Fruit fly (Drosophila melanogaster) whole organism, embryonic: Measurements from ENCODE around the gene RpL24.

Source experiments
- Ada2b ChIP-seq: fragments of 200-800 bp; sonication (Bioruptor generic); IDR thresholded peaks from 2 replicates; pipeline ENCODE4 v1.3.6; 2022; ENCODE audit warnings: missing biosample characterization, missing genetic modification characterization
- CG11504 ChIP-seq: fragments of 200-800 bp; sonication (Bioruptor generic); optimal IDR thresholded peaks from 3 replicates; lab custom pipeline; 2019; ENCODE audit warnings: missing biosample characterization, mild to moderate bottlenecking, missing genetic modification characterization, moderate library complexity
- CG11695 ChIP-seq: fragments of 200-800 bp; sonication (Bioruptor generic); IDR thresholded peaks from 3 replicates; pipeline ENCODE4 v1.3.6; 2022; ENCODE audit warnings: missing biosample characterization, missing genetic modification characterization
- CG11696 ChIP-seq: fragments of 200-800 bp; sonication (Bioruptor generic); IDR thresholded peaks from 2 replicates; pipeline ENCODE4 v1.3.6; 2022; ENCODE audit warnings: missing biosample characterization, missing genetic modification characterization
- CG12219 ChIP-seq: fragments of 200-800 bp; sonication (Bioruptor generic); optimal IDR thresholded peaks from 3 replicates; lab custom pipeline; 2018; ENCODE audit warnings: missing biosample characterization, mild to moderate bottlenecking, missing genetic modification characterization
- CG13775 ChIP-seq: fragments of 200-800 bp; sonication (Bioruptor generic); optimal IDR thresholded peaks from 3 replicates; lab custom pipeline; 2017; ENCODE audit warnings: missing biosample characterization, mild to moderate bottlenecking, missing genetic modification characterization
- CG14667 ChIP-seq: fragments of 200-800 bp; sonication (Bioruptor generic); IDR thresholded peaks from 2 replicates; pipeline ENCODE4 v1.3.6; 2022; ENCODE audit warnings: missing biosample characterization, missing genetic modification characterization
- CG14860 ChIP-seq: fragments of 200-800 bp; sonication (Bioruptor generic); IDR thresholded peaks from 3 replicates; pipeline ENCODE4 v1.3.6; 2022; ENCODE audit warnings: missing biosample characterization, missing genetic modification characterization; ENCODE audit not compliant: partially characterized antibody
- CG15269 ChIP-seq: fragments of 200-800 bp; sonication (Bioruptor generic); optimal IDR thresholded peaks from 2 replicates; lab custom pipeline; 2018; ENCODE audit warnings: missing biosample characterization, mild to moderate bottlenecking, missing genetic modification characterization, moderate library complexity
- CG16815 ChIP-seq: fragments of 200-800 bp; sonication (Bioruptor generic); optimal IDR thresholded peaks from 3 replicates; lab custom pipeline; 2017; ENCODE audit warnings: missing biosample characterization, mild to moderate bottlenecking, missing genetic modification characterization
- CG2120 ChIP-seq: fragments of 200-800 bp; sonication (Bioruptor generic); optimal IDR thresholded peaks from 3 replicates; lab custom pipeline; 2016; ENCODE audit warnings: missing biosample characterization, missing genetic modification characterization
- CG3726 ChIP-seq: fragments of 200-800 bp; sonication (Bioruptor generic); IDR thresholded peaks from 3 replicates; pipeline ENCODE4, ENCODE4 v1.3.6; 2022; ENCODE audit warnings: missing biosample characterization, missing genetic modification characterization
- CG5953 ChIP-seq: fragments of 200-800 bp; sonication (Bioruptor generic); IDR thresholded peaks from 2 replicates; pipeline ENCODE4 v1.3.6; 2022; ENCODE audit warnings: missing biosample characterization, missing genetic modification characterization
- CG6683 ChIP-seq: fragments of 200-800 bp; sonication (Bioruptor generic); optimal IDR thresholded peaks from 2 replicates; lab custom pipeline; 2017; ENCODE audit warnings: missing biosample characterization, mild to moderate bottlenecking, missing genetic modification characterization, missing genetic modification reagents
- CG7372 ChIP-seq: fragments of 200-800 bp; sonication (Bioruptor generic); IDR thresholded peaks from 2 replicates; pipeline ENCODE4 v1.3.6; 2022; ENCODE audit warnings: missing biosample characterization, missing genetic modification characterization
- CG7556 ChIP-seq: fragments of 200-800 bp; sonication (Bioruptor generic); optimal IDR thresholded peaks from 2 replicates; lab custom pipeline; 2017; ENCODE audit warnings: missing biosample characterization, mild to moderate bottlenecking, missing genetic modification characterization
- CG7745 ChIP-seq: fragments of 200-800 bp; sonication (Bioruptor generic); optimal IDR thresholded peaks from 2 replicates; lab custom pipeline; 2018; ENCODE audit warnings: missing biosample characterization, mild to moderate bottlenecking, missing genetic modification characterization, moderate library complexity
- CG7839 ChIP-seq: fragments of 200-800 bp; sonication (Bioruptor generic); optimal IDR thresholded peaks from 3 replicates; lab custom pipeline; 2018; ENCODE audit warnings: missing biosample characterization, mild to moderate bottlenecking, missing genetic modification characterization, moderate library complexity
- CG7987 ChIP-seq: fragments of 200-800 bp; sonication (Bioruptor generic); optimal IDR thresholded peaks from 2 replicates; lab custom pipeline; 2018; ENCODE audit warnings: missing biosample characterization, mild to moderate bottlenecking, missing genetic modification characterization, moderate library complexity
- CG8089 ChIP-seq: fragments of 200-800 bp; sonication (Bioruptor generic); optimal IDR thresholded peaks from 3 replicates; lab custom pipeline; 2016; ENCODE audit warnings: missing biosample characterization, missing genetic modification characterization
- CG8765 ChIP-seq: fragments of 200-800 bp; sonication (Bioruptor generic); IDR thresholded peaks from 2 replicates; pipeline ENCODE4 v1.3.6; 2022; ENCODE audit warnings: missing biosample characterization, missing genetic modification characterization
- D19B ChIP-seq: fragments of 200-800 bp; sonication (Bioruptor generic); optimal IDR thresholded peaks from 2 replicates; lab custom pipeline; 2017; ENCODE audit warnings: missing biosample characterization, mild to moderate bottlenecking, missing genetic modification characterization
- Dfd ChIP-seq, 2 experiments: fragments of >200 bp; optimal IDR thresholded peaks; 2 replicates each; lab custom pipeline; 2017; ENCODE audit warnings: missing biosample characterization in 2 of 2, missing genetic modification characterization in 2 of 2
- Dref ChIP-seq: fragments of 200-800 bp; sonication (Bioruptor generic); IDR thresholded peaks from 2 replicates; pipeline ENCODE4 v1.3.6; 2022; ENCODE audit warnings: missing biosample characterization, missing genetic modification characterization
- Drgx ChIP-seq: fragments of 200-800 bp; sonication (Bioruptor generic); IDR thresholded peaks from 2 replicates; pipeline ENCODE4 v1.3.6; 2022; ENCODE audit warnings: missing biosample characterization, missing genetic modification characterization
- Ets65A ChIP-seq: fragments of 200-800 bp; sonication (Bioruptor generic); peaks from one replicate; lab custom pipeline; 2016; ENCODE audit warnings: missing biosample characterization, missing genetic modification characterization
- HLH3B ChIP-seq: fragments of 200-800 bp; sonication (Bioruptor generic); IDR thresholded peaks from 2 replicates; pipeline ENCODE4 v1.3.6; 2022; ENCODE audit warnings: missing biosample characterization, missing genetic modification characterization
- Hr51 ChIP-seq, 2 experiments: fragments of 200-800 bp; sonication (Bioruptor generic); optimal IDR thresholded peaks; 2 replicates in 1 of 2; 3 replicates in 1 of 2; lab custom pipeline; 2016 to 2018; ENCODE audit warnings: missing biosample characterization in 2 of 2, missing genetic modification characterization in 2 of 2, mild to moderate bottlenecking in 1 of 2, moderate library complexity in 1 of 2
- MBD-R2 ChIP-seq: fragments of 200-800 bp; sonication (Bioruptor generic); IDR thresholded peaks from 2 replicates; pipeline ENCODE4 v1.3.6; 2022; ENCODE audit warnings: missing biosample characterization, missing genetic modification characterization
- Med ChIP-seq: fragments of 200-800 bp; sonication (Bioruptor generic); peaks from one replicate; lab custom pipeline; 2016; ENCODE audit warnings: missing biosample characterization, missing genetic modification characterization, mild to moderate bottlenecking, inconsistent platforms, moderate library complexity
- Meics ChIP-seq: fragments of 200-800 bp; sonication (Bioruptor generic); optimal IDR thresholded peaks from 2 replicates; lab custom pipeline; 2017; ENCODE audit warnings: missing biosample characterization, mild to moderate bottlenecking, missing genetic modification characterization
- Mrtf ChIP-seq: fragments of 200-800 bp; sonication (Bioruptor generic); IDR thresholded peaks from 3 replicates; pipeline ENCODE4 v1.3.6; 2022; ENCODE audit warnings: missing biosample characterization, missing genetic modification characterization
- Pdp1 ChIP-seq, 2 experiments: fragments of 200-800 bp; sonication (Bioruptor generic); optimal IDR thresholded peaks; 3 replicates each; lab custom pipeline; 2016; ENCODE audit warnings: missing biosample characterization in 2 of 2, missing genetic modification characterization in 2 of 2, mild to moderate bottlenecking in 1 of 2, moderate library complexity in 1 of 2
- Rfx ChIP-seq: fragments of 200-800 bp; sonication (Bioruptor generic); IDR thresholded peaks from 2 replicates; pipeline ENCODE4 v1.3.6; 2022; ENCODE audit warnings: missing biosample characterization, missing genetic modification characterization
- Sox102F ChIP-seq: fragments of 200-800 bp; sonication (Bioruptor generic); optimal IDR thresholded peaks from 2 replicates; lab custom pipeline; 2018; ENCODE audit warnings: missing biosample characterization, mild to moderate bottlenecking, missing genetic modification characterization, moderate library complexity
- ash1 ChIP-seq: fragments of 200-800 bp; sonication (Bioruptor generic); optimal IDR thresholded peaks from 2 replicates; lab custom pipeline; 2018; ENCODE audit warnings: missing biosample characterization, mild to moderate bottlenecking, missing genetic modification characterization
- az2 ChIP-seq: fragments of 200-800 bp; sonication (Bioruptor generic); optimal IDR thresholded peaks from 3 replicates; lab custom pipeline; 2016; ENCODE audit warnings: missing biosample characterization, missing genetic modification characterization
- bowl ChIP-seq: fragments of 200-800 bp; sonication (Bioruptor generic); IDR thresholded peaks from 2 replicates; pipeline ENCODE4 v1.3.6; 2022; ENCODE audit warnings: missing biosample characterization, missing genetic modification characterization
- danr ChIP-seq: fragments of 200-800 bp; sonication (Bioruptor generic); IDR thresholded peaks from 2 replicates; pipeline ENCODE4 v1.3.6; 2022; ENCODE audit warnings: missing biosample characterization, missing genetic modification characterization
- dimm ChIP-seq: fragments of 200-800 bp; sonication (Bioruptor generic); IDR thresholded peaks from 2 replicates; pipeline ENCODE4 v1.3.6; 2022; ENCODE audit warnings: missing biosample characterization, missing genetic modification characterization
- disco-r ChIP-seq: fragments of 200-800 bp; sonication (Bioruptor generic); optimal IDR thresholded peaks from 2 replicates; lab custom pipeline; 2016; ENCODE audit warnings: missing biosample characterization, missing genetic modification characterization
- en ChIP-seq: fragments of 200-800 bp; sonication (Bioruptor generic); optimal IDR thresholded peaks from 2 replicates; lab custom pipeline; 2016; ENCODE audit warnings: missing biosample characterization, missing genetic modification characterization
- fd102C ChIP-seq: fragments of 200-800 bp; sonication (Bioruptor generic); optimal IDR thresholded peaks from 2 replicates; lab custom pipeline; 2018; ENCODE audit warnings: missing biosample characterization, mild to moderate bottlenecking, missing genetic modification characterization, moderate library complexity
- fru ChIP-seq: fragments of >200 bp; optimal IDR thresholded peaks from 2 replicates; lab custom pipeline; 2017
- gcm2 ChIP-seq: fragments of 200-800 bp; sonication (Bioruptor generic); optimal IDR thresholded peaks from 2 replicates; lab custom pipeline; 2016; ENCODE audit warnings: missing biosample characterization, missing genetic modification characterization
- grau ChIP-seq: fragments of 200-800 bp; optimal IDR thresholded peaks from 3 replicates; lab custom pipeline; 2019; ENCODE audit warnings: missing biosample characterization, mild to moderate bottlenecking, missing genetic modification characterization, moderate library complexity
- oc ChIP-seq: fragments of 200-800 bp; sonication (Bioruptor generic); optimal IDR thresholded peaks from 2 replicates; lab custom pipeline; 2018; ENCODE audit warnings: missing biosample characterization, mild to moderate bottlenecking, missing genetic modification characterization, moderate library complexity
- repo ChIP-seq: fragments of 200-800 bp; sonication (Bioruptor generic); optimal IDR thresholded peaks from 2 replicates; lab custom pipeline; 2016; ENCODE audit warnings: missing biosample characterization, missing genetic modification characterization
- row ChIP-seq: fragments of 200-800 bp; sonication (Bioruptor generic); IDR thresholded peaks from 3 replicates; pipeline ENCODE4 v1.3.6; 2022; ENCODE audit warnings: missing biosample characterization, missing genetic modification characterization
- slbo ChIP-seq: fragments of 200-800 bp; sonication (Bioruptor generic); IDR thresholded peaks from 2 replicates; pipeline ENCODE4 v1.3.6; 2022; ENCODE audit warnings: missing biosample characterization, missing genetic modification characterization
- unpg ChIP-seq: fragments of 200-800 bp; sonication (Bioruptor generic); optimal IDR thresholded peaks from 3 replicates; lab custom pipeline; 2018; ENCODE audit warnings: missing biosample characterization, mild to moderate bottlenecking, missing genetic modification characterization, moderate library complexity
- yki ChIP-seq: fragments of >200 bp; optimal IDR thresholded peaks from 3 replicates; lab custom pipeline; 2018
- zf30C ChIP-seq: fragments of 200-800 bp; sonication (Bioruptor generic); optimal IDR thresholded peaks from 3 replicates; lab custom pipeline; 2018; ENCODE audit warnings: missing biosample characterization, mild to moderate bottlenecking, missing genetic modification characterization

RpL24 gene

dm6 chr2L:13399565-13399964, 4.6 kb upstream of the RpL24 start (continued):
- TF ChIP-seq CG16815 (GFP tag; lab: Kevin White, UChicago) (no peak), CG11696 (GFP tag; lab: Robert Waterston, UW) (no peak), Drgx (peak; percentile 28; the same call in 1 of the 2 replicates), Med (GFP tag; lab: Kevin White, UChicago) (peak; percentile 69), bowl (GFP tag; lab: Robert Waterston, UW) (no peak), ash1 (no peak), fd102C (no peak), Dfd (GFP tag; optimal IDR thresholded peaks at IDR 0.05; lab: Kevin White, UChicago) (no peak), Meics (peak; percentile 3), Ets65A (GFP tag; lab: Kevin White, UChicago) (no peak), unpg (GFP tag; lab: Kevin White, UChicago) (peak; percentile 17), Mrtf (GFP tag; lab: Robert Waterston, UW) (no peak), yki (lab: Kevin White, UChicago) (no peak), fru (no peak), CG11504 (peak; percentile 15), CG7839 (tag; lab: Kevin White, UChicago) (peak; percentile 24), HLH3B (GFP tag; lab: Robert Waterston, UW) (no peak), CG8765 (GFP tag; lab: Robert Waterston, UW) (no peak), Pdp1 (GFP tag; optimal IDR thresholded peaks at IDR 0.05; lab: Kevin White, UChicago) (peak in 1 of 2 experiments; percentile 4), CG2120 (GFP tag; lab: Kevin White, UChicago) (peak; percentile 9), Hr51 (GFP tag; optimal IDR thresholded peaks at IDR 0.05; lab: Kevin White, UChicago) (peak in 1 of 2 experiments; percentile 11), zf30C (GFP tag; lab: Kevin White, UChicago) (peak; percentile 15), CG6683 (GFP tag; lab: Kevin White, UChicago) (no peak), danr (GFP tag; lab: Robert Waterston, UW) (no peak), en (GFP tag; lab: Kevin White, UChicago) (no peak), CG3726 (GFP tag; lab: Robert Waterston, UW) (no peak), slbo (GFP tag; lab: Robert Waterston, UW) (peak; percentile 46; the same call in 1 of the 2 replicates), CG7745 (tag; lab: Kevin White, UChicago) (no peak), CG13775 (GFP tag; lab: Kevin White, UChicago) (peak; percentile 5), CG7556 (GFP tag; lab: Kevin White, UChicago) (no peak), dimm (GFP tag; lab: Robert Waterston, UW) (no peak), az2 (GFP tag; lab: Kevin White, UChicago) (no peak), Dref (GFP tag; lab: Robert Waterston, UW) (no peak), repo (GFP tag; lab: Kevin White, UChicago) (no peak), CG5953 (GFP tag; lab: Robert Waterston, UW) (no peak), CG7987 (no peak), CG12219 (GFP tag; lab: Kevin White, UChicago) (no peak), CG7372 (GFP tag; lab: Robert Waterston, UW) (no peak), D19B (GFP tag; lab: Kevin White, UChicago) (no peak), CG11695 (GFP tag; lab: Robert Waterston, UW) (0 out of 3 replicates have a peak, but pooled peaks have one; percentile 17), MBD-R2 (no peak), gcm2 (no peak), row (GFP tag; lab: Robert Waterston, UW) (peak; percentile 53), Sox102F (GFP tag; lab: Kevin White, UChicago) (peak; percentile 16), Rfx (GFP tag; lab: Robert Waterston, UW) (0 out of 2 replicates have a peak, but pooled peaks have one; percentile 12), grau (tag; lab: Kevin White, UChicago) (peak; percentile 29), CG8089 (no peak), CG15269 (peak; percentile 18), CG14860 (GFP tag; lab: Robert Waterston, UW) (no peak), disco-r (GFP tag; lab: Kevin White, UChicago) (no peak), oc (tag; lab: Kevin White, UChicago) (no peak), Ada2b (GFP tag; lab: Robert Waterston, UW) (no peak), CG14667 (GFP tag; lab: Robert Waterston, UW) (no peak)
